Worm (Caenorhabditis elegans) whole organism, late embryonic: ENCODE measurements around the gene Y22D7AL.3.

Experiments
- C08G9.2 ChIP-seq: sonication (generic microtip); optimal IDR thresholded peaks from 2 replicates; lab custom pipeline; 2016; ENCODE audit warnings: mild to moderate bottlenecking, missing genetic modification characterization, moderate library complexity, missing compliant biosample characterization
- C38D4.7 ChIP-seq: fragments of 200-800 bp; sonication (Bioruptor generic); optimal IDR thresholded peaks from 2 replicates; lab custom pipeline; 2018; ENCODE audit warnings: mild to moderate bottlenecking, missing genetic modification characterization, moderate library complexity, missing compliant biosample characterization
- F13H6.1 ChIP-seq: sonication (generic microtip); optimal IDR thresholded peaks from 2 replicates; lab custom pipeline; 2016; ENCODE audit warnings: missing genetic modification characterization, missing compliant biosample characterization
- K02D7.2 ChIP-seq: sonication (generic microtip); optimal IDR thresholded peaks from 2 replicates; lab custom pipeline; 2017; ENCODE audit warnings: mild to moderate bottlenecking, missing genetic modification characterization, missing compliant biosample characterization
- K09A11.1 ChIP-seq: sonication (generic microtip); optimal IDR thresholded peaks from 2 replicates; lab custom pipeline; 2017; ENCODE audit warnings: antibody characterized with exemption, mild to moderate bottlenecking, missing genetic modification characterization, missing compliant biosample characterization; ENCODE audit not compliant: insufficient read depth
- T23F11.4 ChIP-seq: fragments of 200-800 bp; sonication (Bioruptor generic); optimal IDR thresholded peaks from 2 replicates; lab custom pipeline; 2018; ENCODE audit warnings: mild to moderate bottlenecking, missing genetic modification characterization, missing compliant biosample characterization
- ahr-1 ChIP-seq: sonication (generic microtip); optimal IDR thresholded peaks from 2 replicates; lab custom pipeline; 2016; ENCODE audit warnings: missing genetic modification characterization, missing compliant biosample characterization
- ama-1 ChIP-seq: fragments of 150-350 bp; optimal IDR thresholded peaks from 2 replicates; lab custom pipeline; 2014
- ceh-18 ChIP-seq: sonication (generic microtip); optimal IDR thresholded peaks from 2 replicates; lab custom pipeline; 2016; ENCODE audit warnings: missing genetic modification characterization, missing compliant biosample characterization
- ceh-19 ChIP-seq: fragments of 200-800 bp; sonication (Bioruptor generic); optimal IDR thresholded peaks from 2 replicates; lab custom pipeline; 2018; ENCODE audit warnings: mild to moderate bottlenecking, missing genetic modification characterization, missing compliant biosample characterization
- ceh-2 ChIP-seq: sonication (generic microtip); optimal IDR thresholded peaks from 2 replicates; lab custom pipeline; 2016; ENCODE audit warnings: missing genotype, missing genetic modification characterization, missing compliant biosample characterization
- ceh-45 ChIP-seq: fragments of 200-800 bp; sonication (Bioruptor generic); IDR thresholded peaks from 2 replicates; pipeline ENCODE4 v1.3.6; 2022; ENCODE audit warnings: missing genetic modification reagents, missing genetic modification characterization, missing compliant biosample characterization
- ceh-6 ChIP-seq: fragments of 200-800 bp; sonication (Bioruptor generic); optimal IDR thresholded peaks from 2 replicates; lab custom pipeline; 2018; ENCODE audit warnings: mild to moderate bottlenecking, missing genetic modification characterization, missing compliant biosample characterization
- ceh-9 ChIP-seq: sonication (generic microtip); optimal IDR thresholded peaks from 2 replicates; lab custom pipeline; 2016; ENCODE audit warnings: mild to moderate bottlenecking, missing genetic modification characterization, inconsistent platforms, missing compliant biosample characterization
- dmd-4 ChIP-seq: sonication (generic microtip); optimal IDR thresholded peaks from 2 replicates; lab custom pipeline; 2016; ENCODE audit warnings: borderline replicate concordance, missing genetic modification characterization, missing compliant biosample characterization
- dve-1 ChIP-seq: sonication (generic microtip); optimal IDR thresholded peaks from 2 replicates; lab custom pipeline; 2017; ENCODE audit warnings: antibody characterized with exemption, mild to moderate bottlenecking, missing genetic modification characterization, missing compliant biosample characterization
- elt-2 ChIP-seq: sonication (generic microtip); optimal IDR thresholded peaks from 2 replicates; lab custom pipeline; 2016; ENCODE audit warnings: missing genetic modification reagents, missing genetic modification characterization, missing compliant biosample characterization
- elt-4 ChIP-seq: sonication (generic microtip); optimal IDR thresholded peaks from 2 replicates; lab custom pipeline; 2016; ENCODE audit warnings: missing genetic modification characterization, missing compliant biosample characterization
- eyg-1 ChIP-seq: sonication (generic microtip); optimal IDR thresholded peaks from 2 replicates; lab custom pipeline; 2016; ENCODE audit warnings: missing genotype, missing genetic modification characterization, missing compliant biosample characterization
- fax-1 ChIP-seq: sonication (generic microtip); optimal IDR thresholded peaks from 2 replicates; lab custom pipeline; 2016; ENCODE audit warnings: missing genotype, missing genetic modification characterization, missing compliant biosample characterization
- fkh-10 ChIP-seq: fragments of 150-350 bp; optimal IDR thresholded peaks from 2 replicates; lab custom pipeline; 2014; ENCODE audit warnings: missing biosample characterization, missing genetic modification reagents, missing genetic modification characterization
- gmeb-2 ChIP-seq: sonication (generic microtip); optimal IDR thresholded peaks from 2 replicates; lab custom pipeline; 2016; ENCODE audit warnings: missing genetic modification characterization, inconsistent platforms, missing compliant biosample characterization
- hlh-13 ChIP-seq: fragments of 200-800 bp; sonication (Bioruptor generic); optimal IDR thresholded peaks from 2 replicates; lab custom pipeline; 2018; ENCODE audit warnings: mild to moderate bottlenecking, missing genetic modification characterization, missing compliant biosample characterization
- hlh-15 ChIP-seq: sonication (generic microtip); optimal IDR thresholded peaks from 2 replicates; lab custom pipeline; 2016; ENCODE audit warnings: missing genetic modification characterization, missing compliant biosample characterization
- hlh-30 ChIP-seq: sonication (generic microtip); optimal IDR thresholded peaks from 2 replicates; lab custom pipeline; 2017; ENCODE audit warnings: antibody characterized with exemption, missing genetic modification characterization, missing compliant biosample characterization; ENCODE audit not compliant: insufficient read depth
- hlh-6 ChIP-seq: sonication (generic microtip); optimal IDR thresholded peaks from 2 replicates; lab custom pipeline; 2016; ENCODE audit warnings: missing genotype, missing genetic modification characterization, missing compliant biosample characterization
- lim-6 ChIP-seq: sonication (generic microtip); optimal IDR thresholded peaks from 2 replicates; lab custom pipeline; 2016; ENCODE audit warnings: missing genetic modification characterization, missing compliant biosample characterization
- nfya-1 ChIP-seq: sonication (generic microtip); optimal IDR thresholded peaks from 2 replicates; lab custom pipeline; 2017; ENCODE audit warnings: missing genetic modification characterization, mild to moderate bottlenecking, missing compliant biosample characterization, antibody characterized with exemption, moderate library complexity
- npax-4 ChIP-seq: sonication (generic microtip); optimal IDR thresholded peaks from 2 replicates; lab custom pipeline; 2016; ENCODE audit warnings: missing genetic modification characterization, missing compliant biosample characterization
- odd-2 ChIP-seq: sonication (generic microtip); optimal IDR thresholded peaks from 2 replicates; lab custom pipeline; 2017; ENCODE audit warnings: antibody characterized with exemption, mild to moderate bottlenecking, missing genetic modification characterization, missing compliant biosample characterization
- pax-1 ChIP-seq: fragments of 150-350 bp; optimal IDR thresholded peaks from 2 replicates; lab custom pipeline; 2014; ENCODE audit warnings: missing biosample characterization, missing genetic modification characterization
- pha-2 ChIP-seq: sonication (generic microtip); optimal IDR thresholded peaks from 2 replicates; lab custom pipeline; 2017; ENCODE audit warnings: mild to moderate bottlenecking, missing genetic modification characterization, missing compliant biosample characterization
- ref-2 ChIP-seq: sonication (generic microtip); optimal IDR thresholded peaks from 2 replicates; lab custom pipeline; 2016; ENCODE audit warnings: missing genetic modification characterization, missing compliant biosample characterization
- sdc-2 ChIP-seq: sonication (generic microtip); optimal IDR thresholded peaks from 2 replicates; lab custom pipeline; 2016; ENCODE audit warnings: missing genotype, missing genetic modification characterization, missing compliant biosample characterization
- sox-2 ChIP-seq: fragments of 200-800 bp; sonication (Bioruptor generic); IDR thresholded peaks from 2 replicates; pipeline ENCODE4 v1.3.6; 2022; ENCODE audit warnings: missing genetic modification reagents, missing genetic modification characterization, missing compliant biosample characterization
- sox-4 ChIP-seq: sonication (generic microtip); optimal IDR thresholded peaks from 2 replicates; lab custom pipeline; 2017; ENCODE audit warnings: mild to moderate bottlenecking, missing genetic modification characterization, inconsistent platforms, missing compliant biosample characterization
- syd-9 ChIP-seq: sonication (generic microtip); optimal IDR thresholded peaks from 2 replicates; lab custom pipeline; 2016; ENCODE audit warnings: mild to moderate bottlenecking, missing genetic modification characterization, moderate library complexity, missing compliant biosample characterization
- tbx-7 ChIP-seq: sonication (generic microtip); optimal IDR thresholded peaks from 2 replicates; lab custom pipeline; 2016; ENCODE audit warnings: missing genotype, missing genetic modification characterization, missing compliant biosample characterization
- ttx-3 ChIP-seq: sonication (generic microtip); optimal IDR thresholded peaks from 2 replicates; lab custom pipeline; 2016; ENCODE audit warnings: missing genetic modification reagents, missing genetic modification characterization, missing compliant biosample characterization
- unc-3 ChIP-seq, 2 experiments: fragments of 200-800 bp in 1 of 2; sonication (Bioruptor generic) in 1 of 2; sonication (generic microtip) in 1 of 2; conservative IDR thresholded peaks in 1 of 2; optimal IDR thresholded peaks in 1 of 2; 2 replicates each; pipeline versions ENCODE4 v1.3.6 to Lab custom; 2016 to 2022; ENCODE audit warnings: missing compliant biosample characterization in 2 of 2, missing genetic modification characterization in 2 of 2, missing genetic modification reagents in 1 of 2
- unc-42 ChIP-seq: sonication (generic microtip); optimal IDR thresholded peaks from 2 replicates; lab custom pipeline; 2016; ENCODE audit warnings: missing genotype, missing genetic modification characterization, missing compliant biosample characterization
- unc-55 ChIP-seq: sonication (generic microtip); optimal IDR thresholded peaks from 2 replicates; lab custom pipeline; 2017; ENCODE audit warnings: missing biosample characterization, missing genetic modification reagents, missing genetic modification characterization
- zip-5 ChIP-seq: sonication (generic microtip); optimal IDR thresholded peaks from 2 replicates; lab custom pipeline; 2016; ENCODE audit warnings: missing genetic modification characterization, missing compliant biosample characterization

Gene Y22D7AL.3

DNA sequence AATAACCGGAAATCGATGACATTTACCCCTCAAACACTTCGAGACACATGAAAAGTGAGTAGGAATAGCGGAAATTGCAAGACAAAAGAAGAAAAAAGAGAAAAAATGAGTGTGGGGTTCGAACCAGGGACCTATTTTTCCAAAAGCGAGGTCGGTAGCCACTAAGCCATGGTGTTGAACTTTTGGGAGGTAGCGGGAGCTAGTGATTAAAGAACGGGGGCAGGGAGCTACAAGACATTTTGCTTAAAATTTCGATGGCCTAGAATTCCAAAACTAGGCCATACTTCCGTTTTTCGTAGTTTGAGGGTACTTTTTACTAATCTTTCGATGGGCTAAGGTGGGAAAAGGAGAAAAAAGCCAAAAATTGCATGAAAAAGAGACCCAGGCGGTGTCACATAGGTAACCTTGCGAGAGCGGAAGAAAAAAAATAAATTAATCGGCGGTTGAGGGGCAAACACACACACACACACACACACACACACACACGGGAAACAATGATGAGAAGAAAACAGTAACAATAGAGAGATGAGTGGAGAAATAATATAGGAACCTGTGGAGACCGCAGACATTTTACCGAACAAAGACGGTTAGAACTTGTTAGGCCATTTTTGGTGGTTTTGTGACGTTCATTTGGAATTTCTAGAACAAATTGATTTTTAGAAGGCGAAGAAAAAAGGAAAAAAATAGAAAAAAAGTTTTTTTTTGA, 39.6 kb upstream of the Y22D7AL.3 start (continued):
- TF ChIP-seq fax-1 (tag; lab: Kevin White, UChicago) (peak; percentile 21), hlh-13 (GFP tag; lab: Kevin White, UChicago) (peak; percentile 46), syd-9 (tag; lab: Kevin White, UChicago) (peak; percentile 62), odd-2 (tag; lab: Kevin White, UChicago) (peak; percentile 43), ceh-45 (no peak), sox-2 (GFP tag; lab: Robert Waterston, UW) (no peak), sdc-2 (tag; lab: Kevin White, UChicago) (peak; percentile 57), nfya-1 (tag; lab: Kevin White, UChicago) (no peak), hlh-30 (no peak), hlh-15 (tag; lab: Kevin White, UChicago) (no peak), elt-4 (tag; lab: Kevin White, UChicago) (no peak), ama-1 (lab: Kevin White, UChicago) (no peak), C38D4.7 (GFP tag; lab: Kevin White, UChicago) (peak; percentile 52), C08G9.2 (tag; lab: Kevin White, UChicago) (peak; percentile 54), unc-55 (GFP tag; lab: Kevin White, UChicago) (no peak), npax-4 (tag; lab: Kevin White, UChicago) (peak; percentile 50), dmd-4 (tag; lab: Kevin White, UChicago) (peak; percentile 55), ceh-6 (GFP tag; lab: Kevin White, UChicago) (peak; percentile 71), unc-3 (GFP tag; conservative IDR thresholded peaks at IDR 0.05; lab: Robert Waterston, UW) (peak; percentile 63; the same call in 1 of the 2 replicates), unc-3 (tag; optimal IDR thresholded peaks at IDR 0.05; lab: Kevin White, UChicago) (no peak), gmeb-2 (peak; percentile 75), ceh-19 (GFP tag; lab: Kevin White, UChicago) (peak; percentile 66), ceh-2 (tag; lab: Kevin White, UChicago) (peak; percentile 18), ttx-3 (tag; lab: Kevin White, UChicago) (peak; percentile 25), T23F11.4 (GFP tag; lab: Kevin White, UChicago) (peak; percentile 49), ceh-18 (tag; lab: Kevin White, UChicago) (peak; percentile 62), elt-2 (peak; percentile 52), fkh-10 (no peak), ref-2 (peak; percentile 60)

ce11 chrIII:1602682-1603081, 38.6 kb upstream of the Y22D7AL.3 start:
- TF ChIP-seq hlh-6 (no peak), elt-2 (peak; percentile 85)

ce11 chrIII:1603776-1604175, 37.5 kb upstream of the Y22D7AL.3 start:
- TF ChIP-seq ceh-9 (tag; lab: Kevin White, UChicago), result no peak
- TF ChIP-seq F13H6.1 (tag; lab: Kevin White, UChicago), result no peak
- TF ChIP-seq dmd-4 (tag; lab: Kevin White, UChicago), result no peak
- no peak for TF ChIP-seq lim-6 (tag; lab: Kevin White, UChicago)
- TF ChIP-seq unc-42 (tag; lab: Kevin White, UChicago), result no peak
- no peak for TF ChIP-seq sdc-2 (tag; lab: Kevin White, UChicago)
- no peak for TF ChIP-seq hlh-15 (tag; lab: Kevin White, UChicago)
- no peak for TF ChIP-seq pax-1 (tag; lab: Kevin White, UChicago)

DNA sequence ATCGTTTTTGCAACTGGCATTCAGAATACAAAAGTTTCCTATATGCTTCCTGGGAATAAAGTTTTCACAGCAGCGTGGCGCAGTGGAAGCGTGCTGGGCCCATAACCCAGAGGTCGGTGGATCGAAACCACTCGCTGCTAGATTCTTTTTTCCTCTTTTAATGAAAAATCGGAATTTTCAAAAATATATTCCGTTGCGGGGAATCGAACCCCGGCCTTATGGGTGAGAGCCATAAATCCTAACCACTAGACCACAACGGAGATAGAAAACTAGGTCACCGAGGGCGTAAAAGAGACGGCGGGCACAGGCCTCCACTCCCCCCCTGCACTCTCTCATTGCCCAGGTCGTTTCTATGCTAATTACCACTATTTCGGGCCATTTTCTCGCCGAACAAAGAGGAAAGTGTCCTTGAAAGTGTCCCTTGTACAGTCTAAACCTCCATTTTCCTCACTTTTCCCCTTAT, 36.7 kb upstream of the Y22D7AL.3 start, which contains the start of gene Y22D7AL.6:
Gene Y22D7AL.6 (plus strand): TSS at position 413 of the 463 bp plus-strand sequence.
- TF ChIP-seq sox-4, result peak; percentile 62
- peak; percentile 59 for TF ChIP-seq ceh-18 (tag; lab: Kevin White, UChicago)
- TF ChIP-seq K02D7.2 (tag; lab: Kevin White, UChicago), result peak; percentile 71
- TF ChIP-seq hlh-13 (GFP tag; lab: Kevin White, UChicago), result peak; percentile 60
- no peak for TF ChIP-seq ceh-45
- no peak for TF ChIP-seq eyg-1
- peak; percentile 19 for TF ChIP-seq dve-1
- peak; percentile 64 for TF ChIP-seq fax-1 (tag; lab: Kevin White, UChicago)
- TF ChIP-seq unc-42 (tag; lab: Kevin White, UChicago), result peak; percentile 21
- peak; percentile 37 for TF ChIP-seq tbx-7
- TF ChIP-seq C38D4.7 (GFP tag; lab: Kevin White, UChicago), result peak; percentile 74
- TF ChIP-seq C08G9.2 (tag; lab: Kevin White, UChicago), result peak; percentile 77
- no peak for TF ChIP-seq lim-6 (tag; lab: Kevin White, UChicago)
- peak; percentile 69 for TF ChIP-seq pha-2
- TF ChIP-seq zip-5 (tag; lab: Kevin White, UChicago), result peak; percentile 22
- no peak for TF ChIP-seq pax-1 (tag; lab: Kevin White, UChicago)
- TF ChIP-seq ttx-3 (tag; lab: Kevin White, UChicago), result peak; percentile 46
- TF ChIP-seq elt-2, result peak; percentile 63
- peak; percentile 62 for TF ChIP-seq K09A11.1 (tag; lab: Kevin White, UChicago)
- peak; percentile 55 for TF ChIP-seq ahr-1 (tag; lab: Kevin White, UChicago)
